Worm (Caenorhabditis elegans) whole organism, early embryonic: Measurements from ENCODE around the gene bath-41.

Experiments
- B0310.2 ChIP-seq: sonication (generic microtip); optimal IDR thresholded peaks from 2 replicates; lab custom pipeline; 2016; ENCODE audit warnings: mild to moderate bottlenecking, missing genetic modification characterization, missing compliant biosample characterization
- F13C5.2 ChIP-seq: sonication (generic microtip); optimal IDR thresholded peaks from 2 replicates; lab custom pipeline; 2017; ENCODE audit warnings: mild to moderate bottlenecking, missing genetic modification characterization, inconsistent platforms, missing compliant biosample characterization
- aly-1 ChIP-seq: sonication (generic microtip); optimal IDR thresholded peaks from 2 replicates; lab custom pipeline; 2016; ENCODE audit warnings: missing genetic modification characterization, missing compliant biosample characterization
- ama-1 ChIP-seq: fragments of 150-350 bp; optimal IDR thresholded peaks from 2 replicates; lab custom pipeline; 2014
- ceh-13 ChIP-seq: fragments of 200-800 bp; sonication (Bioruptor generic); optimal IDR thresholded peaks from 2 replicates; lab custom pipeline; 2018; ENCODE audit warnings: mild to moderate bottlenecking, missing genetic modification characterization, missing compliant biosample characterization
- ceh-36 ChIP-seq: sonication (generic microtip); optimal IDR thresholded peaks from 2 replicates; lab custom pipeline; 2016; ENCODE audit warnings: missing genetic modification characterization, inconsistent platforms, missing compliant biosample characterization
- ets-7 ChIP-seq: sonication (generic microtip); optimal IDR thresholded peaks from 2 replicates; lab custom pipeline; 2016; ENCODE audit warnings: missing genotype, missing genetic modification characterization, missing compliant biosample characterization
- flt-1 ChIP-seq: fragments of 200-800 bp; sonication (Bioruptor generic); IDR thresholded peaks from 2 replicates; pipeline ENCODE4 v1.3.6; 2022; ENCODE audit warnings: missing genetic modification characterization, missing compliant biosample characterization
- hmbx-1 ChIP-seq: sonication (generic microtip); optimal IDR thresholded peaks from 2 replicates; lab custom pipeline; 2016; ENCODE audit warnings: mild to moderate bottlenecking, missing genetic modification characterization, missing compliant biosample characterization
- hmg-4 ChIP-seq: fragments of 200-800 bp; sonication (Bioruptor generic); optimal IDR thresholded peaks from 2 replicates; lab custom pipeline; 2018; ENCODE audit warnings: mild to moderate bottlenecking, missing genetic modification characterization, missing compliant biosample characterization
- hnd-1 ChIP-seq: sonication (generic microtip); optimal IDR thresholded peaks from 2 replicates; lab custom pipeline; 2016; ENCODE audit warnings: missing genetic modification characterization, missing compliant biosample characterization
- pes-1 ChIP-seq: fragments of 200-800 bp; sonication (Bioruptor generic); IDR thresholded peaks from 2 replicates; pipeline ENCODE4 v1.3.6; 2022; ENCODE audit warnings: missing genetic modification reagents, missing genetic modification characterization, missing compliant biosample characterization
- scrt-1 ChIP-seq: fragments of 200-800 bp; sonication (Bioruptor generic); IDR thresholded peaks from 2 replicates; pipeline ENCODE4 v1.3.6; 2022; ENCODE audit warnings: missing genetic modification characterization, missing compliant biosample characterization
- sea-1 ChIP-seq: fragments of 200-800 bp; sonication (Bioruptor generic); conservative IDR thresholded peaks from 2 replicates; pipeline ENCODE4 v1.3.6; 2022; ENCODE audit warnings: missing genetic modification characterization, missing compliant biosample characterization
- tbx-11 ChIP-seq: fragments of 200-800 bp; sonication (Bioruptor generic); IDR thresholded peaks from 2 replicates; pipeline ENCODE4 v1.3.6; 2022; ENCODE audit warnings: missing genetic modification characterization, missing compliant biosample characterization
- tbx-37 ChIP-seq: fragments of 200-800 bp; sonication (Bioruptor generic); conservative IDR thresholded peaks from 2 replicates; pipeline ENCODE4 v1.3.6; 2022; ENCODE audit warnings: missing genetic modification reagents, missing genetic modification characterization, missing compliant biosample characterization
- tra-4 ChIP-seq: sonication (generic microtip); optimal IDR thresholded peaks from 2 replicates; lab custom pipeline; 2017; ENCODE audit warnings: missing genetic modification characterization, missing compliant biosample characterization

Gene bath-41

DNA sequence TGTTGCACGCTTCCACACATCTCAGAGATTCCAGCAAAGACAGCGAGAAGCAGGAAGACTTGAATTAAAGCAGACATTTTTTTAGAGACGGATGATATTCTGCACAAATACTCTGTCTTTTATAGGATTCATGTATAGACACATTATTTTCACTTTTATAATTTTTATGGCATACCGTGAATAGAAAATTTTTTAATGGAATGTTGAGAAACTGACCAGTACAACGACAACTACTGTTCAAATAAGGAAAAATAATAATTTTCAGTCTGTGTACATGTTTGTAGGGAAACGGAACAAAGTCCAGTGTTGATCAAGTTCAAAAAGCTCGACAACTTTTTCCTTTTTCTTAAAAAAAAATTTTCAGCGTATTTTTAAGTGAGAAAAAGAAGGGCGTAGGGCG lies 14.5 kb upstream of the bath-41 start, which contains the start of gene Y102E9.6:
Gene Y102E9.6, minus strand, starts transcription at position 101 of the 400 bp plus-strand sequence.
- TF ChIP-seq hmbx-1 (no peak), scrt-1 (GFP tag; lab: Robert Waterston, UW) (no peak), tbx-11 (GFP tag; lab: Robert Waterston, UW) (no peak), aly-1 (tag; lab: Kevin White, UChicago) (no peak), flt-1 (no peak), ama-1 (lab: Kevin White, UChicago) (no peak), ets-7 (no peak), hnd-1 (tag; lab: Kevin White, UChicago) (no peak), tra-4 (tag; lab: Kevin White, UChicago) (no peak), tbx-37 (GFP tag; lab: Robert Waterston, UW) (no peak), pes-1 (no peak)

DNA sequence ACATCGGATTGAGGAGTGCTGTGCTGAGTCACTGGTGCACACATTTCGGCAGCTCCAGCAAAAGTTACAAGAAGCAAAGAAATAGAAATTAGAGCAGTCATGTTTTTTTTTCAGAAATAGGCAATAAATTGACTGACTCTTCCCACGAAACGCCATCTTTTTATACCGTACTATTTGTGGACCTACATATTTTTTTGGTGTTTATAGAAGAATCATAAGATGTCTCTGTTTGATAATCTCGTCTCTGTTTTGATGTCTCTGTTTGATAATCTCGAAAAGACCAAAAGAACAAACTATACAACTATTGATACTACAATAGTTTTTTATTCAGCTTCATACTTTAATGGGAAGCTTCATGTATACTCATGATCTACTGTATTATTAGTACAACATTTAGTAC lies 12.4 kb upstream of the bath-41 start, which contains the start of gene Y102E9.3:
Gene Y102E9.3, minus strand, starts transcription at position 101 of the 400 bp plus-strand sequence.
- no peak for TF ChIP-seq F13C5.2 (tag; lab: Kevin White, UChicago)
- no peak for TF ChIP-seq ceh-13 (GFP tag; lab: Kevin White, UChicago)
- no peak for TF ChIP-seq tbx-11 (GFP tag; lab: Robert Waterston, UW)
- no peak for TF ChIP-seq tbx-37 (GFP tag; lab: Robert Waterston, UW)
- TF ChIP-seq tra-4 (tag; lab: Kevin White, UChicago) = no peak
- no peak for TF ChIP-seq pes-1
- no peak for TF ChIP-seq hmg-4
- TF ChIP-seq sea-1 (GFP tag; lab: Robert Waterston, UW) = no peak
- TF ChIP-seq ets-7 = no peak
- no peak for TF ChIP-seq flt-1
- no peak for TF ChIP-seq hmbx-1

DNA sequence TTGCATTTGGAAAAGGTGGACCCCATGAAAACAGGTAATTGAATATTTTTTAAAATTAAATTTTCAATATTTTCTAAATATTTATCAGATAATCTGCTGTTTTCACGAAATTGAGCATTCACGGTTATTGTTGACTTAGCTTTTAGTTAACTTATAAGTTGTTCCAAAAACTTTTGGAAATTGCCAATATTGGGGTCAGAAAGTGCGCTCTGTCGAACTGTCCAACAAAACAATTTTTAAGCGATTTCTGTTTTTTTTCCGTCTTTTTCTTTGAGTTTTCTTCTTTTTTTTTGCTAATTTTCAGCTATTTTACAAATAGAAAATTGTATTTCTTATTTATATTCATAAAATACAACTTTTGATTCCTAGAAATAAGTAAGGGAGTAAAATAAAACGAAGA lies 9.2 kb upstream of the bath-41 start:
- TF ChIP-seq hmg-4 (no peak), tbx-37 (GFP tag; lab: Robert Waterston, UW) (no peak), scrt-1 (GFP tag; lab: Robert Waterston, UW) (no peak), flt-1 (no peak), pes-1 (no peak), ama-1 (lab: Kevin White, UChicago) (no peak), tra-4 (tag; lab: Kevin White, UChicago) (no peak), hmbx-1 (no peak), tbx-11 (GFP tag; lab: Robert Waterston, UW) (no peak), F13C5.2 (tag; lab: Kevin White, UChicago) (no peak), ceh-13 (GFP tag; lab: Kevin White, UChicago) (no peak), ceh-36 (tag; lab: Kevin White, UChicago) (no peak), aly-1 (tag; lab: Kevin White, UChicago) (no peak), ets-7 (no peak), B0310.2 (tag; lab: Kevin White, UChicago) (no peak), sea-1 (GFP tag; lab: Robert Waterston, UW) (no peak), hnd-1 (tag; lab: Kevin White, UChicago) (no peak)

DNA sequence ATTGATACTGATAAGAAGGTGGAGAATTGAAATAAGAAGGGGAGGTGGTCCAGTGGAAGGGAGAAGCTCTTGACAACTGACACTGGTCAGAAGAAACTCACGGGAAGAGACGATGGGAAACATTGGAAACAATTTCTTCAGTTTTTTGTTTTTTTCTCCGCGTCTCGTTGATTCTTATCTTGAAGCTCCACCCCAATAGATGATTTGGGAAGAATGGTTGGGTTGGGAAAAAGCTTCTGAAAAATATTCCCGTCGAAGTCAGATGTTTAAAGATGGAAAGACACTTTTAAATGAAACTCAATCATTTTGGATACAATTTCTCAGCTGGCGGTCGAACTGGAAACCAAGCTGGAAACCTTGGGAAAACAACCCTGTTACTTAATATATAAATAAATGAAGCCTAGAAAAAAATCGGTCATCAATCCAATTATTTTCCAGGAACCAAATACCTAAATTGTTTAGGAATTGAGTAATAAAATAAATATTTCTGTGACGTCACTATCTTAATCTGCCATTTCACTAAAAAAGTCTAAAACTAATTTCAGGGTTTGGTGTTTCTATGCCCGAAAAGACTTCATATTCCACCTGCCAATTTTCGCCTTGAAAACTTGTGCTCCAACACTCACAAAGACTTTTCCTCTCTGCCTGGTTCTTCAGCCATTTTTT lies 8.3 kb upstream of the bath-41 start, which contains the start of the genes Y102E9.5 and odr-4:
Gene Y102E9.5, minus strand, starts transcription at position 101 of the 666 bp plus-strand sequence.
Gene odr-4, plus strand, starts transcription at position 616 of the 666 bp plus-strand sequence.
- no peak for TF ChIP-seq ceh-13 (GFP tag; lab: Kevin White, UChicago)
- TF ChIP-seq flt-1 = no peak
- TF ChIP-seq sea-1 (GFP tag; lab: Robert Waterston, UW) = no peak
- no peak for TF ChIP-seq tbx-37 (GFP tag; lab: Robert Waterston, UW)
- TF ChIP-seq ets-7 = no peak

DNA sequence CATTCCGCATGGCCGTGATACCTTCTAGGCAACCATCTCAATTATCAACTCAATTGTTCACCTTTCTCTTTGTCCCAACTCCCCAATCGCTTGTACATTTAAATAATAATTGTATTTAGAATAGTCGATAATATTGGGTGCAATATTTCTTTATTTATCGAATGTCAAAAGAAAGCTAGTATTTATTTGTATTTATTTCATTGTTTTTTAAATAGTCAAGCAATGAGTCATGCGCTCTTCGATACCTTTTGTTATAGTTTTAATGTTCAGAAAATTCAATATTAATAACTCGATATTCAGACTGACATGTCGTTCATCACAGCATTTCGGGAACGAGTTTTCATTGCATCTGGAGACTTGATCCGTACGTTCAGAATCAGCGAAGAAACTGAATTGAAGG lies 3.4 kb upstream of the bath-41 start, which contains the start of gene wdr-4:
Gene wdr-4, plus strand, starts transcription at position 301 of the 400 bp plus-strand sequence.
- no peak for TF ChIP-seq ama-1 (lab: Kevin White, UChicago)
- no peak for TF ChIP-seq pes-1
- TF ChIP-seq hmg-4 = no peak
- no peak for TF ChIP-seq ceh-36 (tag; lab: Kevin White, UChicago)
- TF ChIP-seq ceh-13 (GFP tag; lab: Kevin White, UChicago) = no peak
- TF ChIP-seq F13C5.2 (tag; lab: Kevin White, UChicago) = no peak
- TF ChIP-seq hmbx-1 = no peak
- TF ChIP-seq ets-7 = no peak

DNA sequence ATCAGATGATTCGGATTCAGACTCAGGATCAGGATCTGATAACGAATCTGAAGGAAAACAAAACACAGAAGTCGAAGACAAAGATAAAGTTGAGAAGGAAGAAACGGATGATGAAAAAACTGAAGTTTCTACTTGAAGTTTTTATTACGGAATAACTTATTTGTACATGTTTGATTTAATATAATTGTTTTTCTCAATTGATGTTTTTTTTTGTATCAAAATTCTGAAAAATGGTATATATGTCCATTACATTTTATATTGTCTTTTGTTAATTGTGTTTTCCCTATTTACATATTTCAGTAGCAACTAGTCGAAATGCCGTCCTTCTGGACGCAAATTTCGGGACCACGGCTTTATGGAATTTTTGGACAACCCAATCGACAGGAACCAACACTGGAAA lies 1.0 kb upstream of the bath-41 start, which contains the start of gene F37A4.1:
Gene F37A4.1, plus strand, starts transcription at position 301 of the 400 bp plus-strand sequence.
- TF ChIP-seq hmg-4 (no peak), sea-1 (GFP tag; lab: Robert Waterston, UW) (no peak), scrt-1 (GFP tag; lab: Robert Waterston, UW) (no peak), flt-1 (no peak), F13C5.2 (tag; lab: Kevin White, UChicago) (no peak)

DNA sequence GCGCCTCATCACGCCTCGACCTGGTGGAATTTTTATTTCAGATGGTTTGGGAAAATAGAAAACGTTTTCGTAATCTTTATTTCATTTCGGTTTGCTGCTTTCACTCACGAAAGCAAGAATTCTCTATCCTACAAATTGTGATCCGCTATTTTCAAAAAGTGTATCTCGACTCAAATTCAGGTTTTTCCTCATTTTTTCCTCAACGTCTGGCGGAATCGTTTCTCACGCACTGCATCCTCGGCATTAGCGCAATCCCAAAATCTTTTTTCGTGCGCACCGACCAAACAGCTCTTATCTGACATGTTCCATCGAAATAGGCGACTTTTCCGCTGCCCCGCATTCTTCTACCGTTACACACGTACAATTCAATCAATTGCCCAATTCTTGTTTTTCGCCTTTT lies 3.8 kb downstream of the bath-41 start, which contains the start of gene F37A4.3:
Gene F37A4.3, plus strand, starts transcription at position 301 of the 400 bp plus-strand sequence.
- TF ChIP-seq tbx-11 (GFP tag; lab: Robert Waterston, UW) = no peak
- TF ChIP-seq tra-4 (tag; lab: Kevin White, UChicago) = no peak
- no peak for TF ChIP-seq ceh-13 (GFP tag; lab: Kevin White, UChicago)
- TF ChIP-seq sea-1 (GFP tag; lab: Robert Waterston, UW) = no peak
- TF ChIP-seq pes-1 = no peak
- no peak for TF ChIP-seq scrt-1 (GFP tag; lab: Robert Waterston, UW)
- no peak for TF ChIP-seq hnd-1 (tag; lab: Kevin White, UChicago)
- TF ChIP-seq ets-7 = no peak
- TF ChIP-seq hmbx-1 = no peak
- no peak for TF ChIP-seq F13C5.2 (tag; lab: Kevin White, UChicago)
- TF ChIP-seq ceh-36 (tag; lab: Kevin White, UChicago) = no peak
- TF ChIP-seq ama-1 (lab: Kevin White, UChicago) = no peak
- TF ChIP-seq hmg-4 = no peak
- TF ChIP-seq tbx-37 (GFP tag; lab: Robert Waterston, UW) = no peak
- TF ChIP-seq B0310.2 (tag; lab: Kevin White, UChicago) = no peak
- TF ChIP-seq aly-1 (tag; lab: Kevin White, UChicago) = no peak
- TF ChIP-seq flt-1 = no peak
